Fruit fly (Drosophila melanogaster): ENCODE measurements around the gene CG13308.
A peak's percentile ranks its signal among the peaks of the same experiment; 100 is the strongest.

CG13308 gene

dm6 chr3L:8834886-8835285, 26.5 kb downstream of the CG13308 start (continued):
- no peak for TF ChIP-seq Ada2b (GFP tag; IDR thresholded peaks at IDR 0.05)
- TF ChIP-seq GATAe (GFP tag; conservative IDR thresholded peaks at IDR 0.05): no peak
- TF ChIP-seq pita (GFP tag; optimal IDR thresholded peaks at IDR 0.05): no peak
- TF ChIP-seq CG16815 (GFP tag; optimal IDR thresholded peaks at IDR 0.05): no peak
- TF ChIP-seq gsb-n (tag; optimal IDR thresholded peaks at IDR 0.05): peak; percentile 2
- no peak for TF ChIP-seq eve (GFP tag; optimal IDR thresholded peaks at IDR 0.05)
- peak; percentile 73 for TF ChIP-seq CG12071 (GFP tag; optimal IDR thresholded peaks at IDR 0.05)
- no peak for TF ChIP-seq ERR (GFP tag; optimal IDR thresholded peaks at IDR 0.05)
- TF ChIP-seq CG3065 (GFP tag; optimal IDR thresholded peaks at IDR 0.05): no peak
- no peak for TF ChIP-seq esg (GFP tag; conservative IDR thresholded peaks at IDR 0.05)
- TF ChIP-seq sr (GFP tag; IDR thresholded peaks at IDR 0.05): no peak
- TF ChIP-seq chm (GFP tag; IDR thresholded peaks at IDR 0.05): peak; percentile 34; the same call in 1 of the 2 replicates
- TF ChIP-seq tio (GFP tag; optimal IDR thresholded peaks at IDR 0.05): no peak
- TF ChIP-seq pnt (GFP tag; optimal IDR thresholded peaks at IDR 0.05): no peak
- no peak for TF ChIP-seq CG3847 (GFP tag; IDR thresholded peaks at IDR 0.05)
- no peak for TF ChIP-seq Six4 (GFP tag; optimal IDR thresholded peaks at IDR 0.05)
- 0 out of 2 replicates have a peak, but pooled peaks have one; percentile 38 for TF ChIP-seq CG16779 (GFP tag; IDR thresholded peaks at IDR 0.05)
- no peak for TF ChIP-seq Hr78 (GFP tag; optimal IDR thresholded peaks at IDR 0.05)
- no peak for TF ChIP-seq dimm (GFP tag; IDR thresholded peaks at IDR 0.05)
- TF ChIP-seq CG6175 (GFP tag; IDR thresholded peaks at IDR 0.05): no peak
- TF ChIP-seq Tbp (GFP tag; optimal IDR thresholded peaks at IDR 0.05): no peak
- no peak for TF ChIP-seq Rx (GFP tag; IDR thresholded peaks at IDR 0.05)
- peak; percentile 51 for TF ChIP-seq CG12769 (tag; optimal IDR thresholded peaks at IDR 0.05)
- TF ChIP-seq nmo (GFP tag; optimal IDR thresholded peaks at IDR 0.05): no peak
- no peak for TF ChIP-seq NC2β (GFP tag; optimal IDR thresholded peaks at IDR 0.05)
- TF ChIP-seq eyg (GFP tag; optimal IDR thresholded peaks at IDR 0.05): no peak
- no peak for TF ChIP-seq Dref (GFP tag; IDR thresholded peaks at IDR 0.05)
- TF ChIP-seq hb (GFP tag; IDR thresholded peaks at IDR 0.05; ENCODE audit: partially characterized antibody): no peak
- TF ChIP-seq Meics (GFP tag; optimal IDR thresholded peaks at IDR 0.05): peak; percentile 24
- no peak for TF ChIP-seq tna (GFP tag; IDR thresholded peaks at IDR 0.05; ENCODE audit: partially characterized antibody)
- no peak for TF ChIP-seq insv (GFP tag; optimal IDR thresholded peaks at IDR 0.05)
- no peak for TF ChIP-seq mam (GFP tag; optimal IDR thresholded peaks at IDR 0.05)
- TF ChIP-seq Adf1 (GFP tag; IDR thresholded peaks at IDR 0.05): no peak
- TF ChIP-seq Med (GFP tag): peak; percentile 75
- no peak for TF ChIP-seq PHDP (tag; optimal IDR thresholded peaks at IDR 0.05)
- peak; percentile 11 for TF ChIP-seq cg (GFP tag; optimal IDR thresholded peaks at IDR 0.05)
- no peak for TF ChIP-seq Awh (GFP tag; IDR thresholded peaks at IDR 0.05)
- no peak for TF ChIP-seq Myb (GFP tag; optimal IDR thresholded peaks at IDR 0.05)
- no peak for TF ChIP-seq Bgb (GFP tag; IDR thresholded peaks at IDR 0.05; ENCODE audit: partially characterized antibody)
- no peak for TF ChIP-seq CkIIα-i1 (GFP tag; IDR thresholded peaks at IDR 0.05)
- TF ChIP-seq MTF-1 (GFP tag; optimal IDR thresholded peaks at IDR 0.05; ENCODE audit: borderline replicate concordance): peak; percentile 55
- TF ChIP-seq da (GFP tag; optimal IDR thresholded peaks at IDR 0.05): no peak
- TF ChIP-seq CG13287 (GFP tag; IDR thresholded peaks at IDR 0.05; ENCODE audit: partially characterized antibody): no peak
- TF ChIP-seq CG2712 (tag; optimal IDR thresholded peaks at IDR 0.05): peak; percentile 33
- TF ChIP-seq CG7745 (tag; optimal IDR thresholded peaks at IDR 0.05): no peak
- TF ChIP-seq Drgx (GFP tag; IDR thresholded peaks at IDR 0.05): no peak; the same call in 1 of the 2 replicates
- no peak for TF ChIP-seq CG9215 (GFP tag; IDR thresholded peaks at IDR 0.05)
- TF ChIP-seq CG6683 (GFP tag; optimal IDR thresholded peaks at IDR 0.05): no peak
- TF ChIP-seq gem (tag; optimal IDR thresholded peaks at IDR 0.05): no peak
- no peak for TF ChIP-seq CG1792 (GFP tag; optimal IDR thresholded peaks at IDR 0.05)
- no peak for TF ChIP-seq ab (GFP tag; optimal IDR thresholded peaks at IDR 0.05)
- TF ChIP-seq sisA (GFP tag; IDR thresholded peaks at IDR 0.05): no peak
